Worm (Caenorhabditis elegans): ENCODE measurements around the gene F29A7.8.

Gene F29A7.8

ce11 chrII:2770788-2771187, 12.9 kb upstream of the F29A7.8 start, which contains the start of gene fbxb-105:
Gene fbxb-105 (minus strand): TSS chrII:2770888.
- TF ChIP-seq ceh-39 (tag; optimal IDR thresholded peaks at IDR 0.05) (peak; percentile 38), cnd-1 (tag; optimal IDR thresholded peaks at IDR 0.05) (peak; percentile 59), nhr-28 (tag; optimal IDR thresholded peaks at IDR 0.05) (no peak), mls-2 (tag; optimal IDR thresholded peaks at IDR 0.05) (no peak), ceh-43 (GFP tag; optimal IDR thresholded peaks at IDR 0.05) (no peak)

- TF ChIP-seq zip-8 (tag; optimal IDR thresholded peaks at IDR 0.05) (no peak), lsy-2 (tag; optimal IDR thresholded peaks at IDR 0.05) (no peak), hlh-1 (tag; optimal IDR thresholded peaks at IDR 0.05) (peak; percentile 88)
These were observed 11.2 kb upstream of the F29A7.8 start, which contains the start of gene F08D12.7 for ce11 chrII:2769021-2769420. Gene F08D12.7 (minus strand): TSS chrII:2769121.

ce11 chrII:2766331-2766730, 8.5 kb upstream of the F29A7.8 start, which contains the start of gene F08D12.15:
Gene F08D12.15 (plus strand): TSS chrII:2766631.
- TF ChIP-seq hlh-1 (tag; optimal IDR thresholded peaks at IDR 0.05) (no peak), ces-1 (GFP tag; optimal IDR thresholded peaks at IDR 0.05) (no peak), nhr-12 (tag; optimal IDR thresholded peaks at IDR 0.05) (no peak), lin-32 (GFP tag; optimal IDR thresholded peaks at IDR 0.05) (no peak), zip-8 (tag; optimal IDR thresholded peaks at IDR 0.05) (no peak), nhr-76 (tag; optimal IDR thresholded peaks at IDR 0.05) (no peak), nhr-237 (tag; optimal IDR thresholded peaks at IDR 0.05) (no peak), unc-62 (GFP tag; optimal IDR thresholded peaks at IDR 0.05) (no peak), ham-2 (GFP tag; optimal IDR thresholded peaks at IDR 0.05) (no peak), ceh-39 (tag; optimal IDR thresholded peaks at IDR 0.05) (no peak), elt-3 (tag; optimal IDR thresholded peaks at IDR 0.05) (no peak), unc-120 (tag; optimal IDR thresholded peaks at IDR 0.05; ENCODE audit: poor library complexity, severe bottlenecking) (no peak), flh-1 (GFP tag; optimal IDR thresholded peaks at IDR 0.05) (no peak), elt-1 (tag; optimal IDR thresholded peaks at IDR 0.05; ENCODE audit: borderline replicate concordance, insufficient read depth) (no peak), M03D4.4 (tag; optimal IDR thresholded peaks at IDR 0.05) (no peak), ceh-43 (GFP tag; optimal IDR thresholded peaks at IDR 0.05) (no peak), snpc-4 (tag; optimal IDR thresholded peaks at IDR 0.05) (no peak), drap-1 (GFP tag; optimal IDR thresholded peaks at IDR 0.05) (no peak)

DNA sequence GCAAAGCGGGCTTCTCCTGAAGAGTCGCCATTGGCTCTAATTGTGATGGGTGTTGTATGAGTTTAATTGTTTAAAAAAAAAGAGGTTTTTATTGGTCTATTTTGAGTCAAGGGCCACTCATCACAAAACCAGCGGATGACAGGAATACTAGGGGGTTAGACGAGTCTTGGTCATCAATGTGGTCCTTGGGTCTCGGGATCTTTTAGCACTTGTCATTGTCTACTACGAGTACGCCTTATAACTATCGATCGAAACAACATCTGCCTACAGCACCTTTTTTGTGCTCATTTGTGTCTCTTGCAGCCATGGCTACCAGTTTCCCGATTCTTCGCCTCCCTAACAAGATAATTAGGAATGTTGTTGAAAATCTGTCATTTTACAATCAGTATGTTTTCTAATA, 6.8 kb upstream of the F29A7.8 start, which contains the start of gene fbxb-108:
Gene fbxb-108 (plus strand): TSS at position 301 of the 400 bp plus-strand sequence.
- TF ChIP-seq nhr-2 (tag; optimal IDR thresholded peaks at IDR 0.05): no peak

ce11 chrII:2762108-2762507, 4.3 kb upstream of the F29A7.8 start, which contains the start of gene fbxb-106:
Gene fbxb-106 (plus strand): TSS chrII:2762408.
- TF ChIP-seq lsy-2 (tag; optimal IDR thresholded peaks at IDR 0.05) (no peak), elt-1 (tag; optimal IDR thresholded peaks at IDR 0.05; ENCODE audit: borderline replicate concordance, insufficient read depth) (no peak), cnd-1 (tag; optimal IDR thresholded peaks at IDR 0.05) (no peak), ces-1 (GFP tag; optimal IDR thresholded peaks at IDR 0.05) (no peak), elt-3 (tag; optimal IDR thresholded peaks at IDR 0.05) (no peak), blmp-1 (tag; optimal IDR thresholded peaks at IDR 0.05) (no peak), hlh-1 (tag; optimal IDR thresholded peaks at IDR 0.05) (no peak), sem-2 (GFP tag; optimal IDR thresholded peaks at IDR 0.05) (no peak), mep-1 (tag; optimal IDR thresholded peaks at IDR 0.05) (no peak), nhr-2 (tag; optimal IDR thresholded peaks at IDR 0.05) (no peak), ceh-43 (GFP tag; optimal IDR thresholded peaks at IDR 0.05) (no peak), zip-8 (tag; optimal IDR thresholded peaks at IDR 0.05) (no peak)

DNA sequence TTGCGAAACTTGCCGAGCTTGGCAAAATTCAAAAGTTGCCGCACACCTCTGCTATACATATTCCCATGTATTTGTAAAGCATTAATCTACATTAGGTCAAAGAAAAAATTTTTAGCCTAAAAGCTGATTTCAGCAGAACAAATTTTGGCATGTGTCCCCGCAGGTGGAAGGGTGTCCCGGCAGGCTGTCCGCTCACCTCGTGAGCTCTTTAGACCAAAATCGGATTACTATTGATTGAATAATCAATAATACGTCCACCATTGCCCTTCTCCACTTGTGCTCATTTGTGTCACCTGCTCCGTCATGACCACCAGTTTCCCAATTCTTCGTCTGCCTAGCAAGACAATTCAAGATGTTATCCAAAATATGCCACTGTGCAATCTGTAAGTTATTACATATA, 622 bp upstream of the F29A7.8 start, which contains the start of gene fbxb-107:
Gene fbxb-107 (plus strand): TSS at position 297 of the 400 bp plus-strand sequence.
- TF ChIP-seq cnd-1 (tag; optimal IDR thresholded peaks at IDR 0.05) (no peak), ceh-39 (tag; optimal IDR thresholded peaks at IDR 0.05) (peak; percentile 99)

DNA sequence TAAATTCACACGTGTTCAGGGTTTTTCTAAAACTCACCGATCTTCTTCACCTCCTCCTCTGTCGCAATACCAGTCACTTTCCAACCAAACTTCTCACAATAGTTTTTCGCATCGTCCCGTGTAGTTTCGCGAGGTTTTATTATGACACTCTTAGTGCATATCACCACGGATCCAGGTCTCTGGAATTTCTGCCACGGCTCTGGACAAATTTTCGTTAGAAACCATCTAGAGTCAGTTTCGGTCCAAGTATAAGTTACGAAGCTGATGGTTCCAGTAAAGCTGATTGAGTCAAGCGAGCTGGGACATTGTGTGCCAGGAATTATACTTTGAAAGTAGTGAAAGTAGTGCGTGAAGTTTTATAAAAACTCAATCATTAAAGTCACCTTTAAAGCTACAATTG, 1.5 kb downstream of the F29A7.8 start:
- TF ChIP-seq ztf-11 (tag; optimal IDR thresholded peaks at IDR 0.05) (no peak), flh-1 (GFP tag; optimal IDR thresholded peaks at IDR 0.05) (no peak), hlh-1 (tag; optimal IDR thresholded peaks at IDR 0.05) (no peak), unc-120 (tag; optimal IDR thresholded peaks at IDR 0.05; ENCODE audit: poor library complexity, severe bottlenecking) (no peak)

Data from whole organism, mixed stage, embryonic.